Worm (Caenorhabditis elegans) whole organism, L4 larva: ENCODE data around the gene pfk-1.1.
A peak's percentile ranks its signal among the peaks of the same experiment; 100 is the strongest.

Experiments
- T26A8.4 ChIP-seq: fragments of 200-800 bp; sonication (Bioruptor generic); IDR thresholded peaks from 2 replicates; pipeline ENCODE4 v1.3.6; 2022; ENCODE audit warnings: missing genetic modification characterization, missing compliant biosample characterization
- Y105C5A.15 ChIP-seq: fragments of 200-800 bp; sonication (Bioruptor generic); IDR thresholded peaks from 2 replicates; pipeline ENCODE4 v1.3.6; 2022; ENCODE audit warnings: missing genetic modification characterization, missing compliant biosample characterization
- Y75B8A.6 ChIP-seq: fragments of 200-800 bp; sonication (Bioruptor generic); IDR thresholded peaks from 2 replicates; pipeline ENCODE4 v1.3.6; 2022; ENCODE audit warnings: missing genetic modification reagents, missing genetic modification characterization, missing compliant biosample characterization
- ZK546.5 ChIP-seq, 2 experiments: sonication (generic microtip); optimal IDR thresholded peaks; 2 replicates each; lab custom pipeline; 2017; ENCODE audit warnings: missing biosample characterization in 2 of 2, missing genetic modification characterization in 2 of 2
- aha-1 ChIP-seq: fragments of 150-350 bp; peaks from one replicate; lab custom pipeline; 2014; ENCODE audit warnings: missing biosample characterization, missing genetic modification characterization
- ama-1 ChIP-seq: fragments of 150-350 bp; optimal IDR thresholded peaks from 2 replicates; lab custom pipeline; 2014; ENCODE audit warnings: inconsistent platforms, mixed read lengths
- ces-1 ChIP-seq: fragments of 150-350 bp; sonication (generic microtip); optimal IDR thresholded peaks from 4 replicates; lab custom pipeline; 2014; ENCODE audit warnings: missing biosample characterization, missing genetic modification reagents, missing genetic modification characterization
- cey-2 ChIP-seq: sonication (generic microtip); optimal IDR thresholded peaks from 3 replicates; lab custom pipeline; 2017; ENCODE audit warnings: missing genetic modification characterization, mild to moderate bottlenecking, missing compliant biosample characterization, antibody characterized with exemption, borderline replicate concordance; ENCODE audit not compliant: insufficient read depth
- ctbp-1 ChIP-seq: fragments of 200-800 bp; sonication (Bioruptor generic); IDR thresholded peaks from 2 replicates; pipeline ENCODE4 v1.3.6; 2022; ENCODE audit warnings: missing genetic modification reagents, missing genetic modification characterization, missing compliant biosample characterization
- daf-12 ChIP-seq: fragments of 150-350 bp; optimal IDR thresholded peaks from 2 replicates; lab custom pipeline; 2014; ENCODE audit warnings: missing biosample characterization, missing genetic modification reagents, missing genetic modification characterization
- daf-16 ChIP-seq, 3 experiments: sonication (generic microtip); optimal IDR thresholded peaks; 2 replicates each; lab custom pipeline; 2016 to 2017; ENCODE audit warnings: missing genetic modification characterization in 3 of 3, missing genetic modification reagents in 3 of 3, mild to moderate bottlenecking in 2 of 3, missing compliant biosample characterization in 2 of 3, missing biosample characterization in 1 of 3, moderate library complexity in 1 of 3
- dmd-6 ChIP-seq: fragments of 200-800 bp; sonication (Bioruptor generic); IDR thresholded peaks from 2 replicates; pipeline ENCODE4 v1.3.6; 2022; ENCODE audit warnings: missing genetic modification reagents, missing genetic modification characterization, missing compliant biosample characterization
- dmd-9 ChIP-seq: fragments of 200-800 bp; sonication (Bioruptor generic); IDR thresholded peaks from 2 replicates; pipeline ENCODE4 v1.3.6; 2022; ENCODE audit warnings: missing genetic modification reagents, missing genetic modification characterization, missing compliant biosample characterization
- duxl-1 ChIP-seq: sonication (generic microtip); optimal IDR thresholded peaks from 2 replicates; lab custom pipeline; 2016; ENCODE audit warnings: mild to moderate bottlenecking, missing genetic modification characterization, moderate library complexity, missing compliant biosample characterization; ENCODE audit not compliant: poor library complexity
- dve-1 ChIP-seq: sonication (generic microtip); optimal IDR thresholded peaks from 2 replicates; lab custom pipeline; 2017; ENCODE audit warnings: antibody characterized with exemption, mild to moderate bottlenecking, missing genetic modification characterization, missing compliant biosample characterization; ENCODE audit not compliant: insufficient read depth
- gei-8 ChIP-seq: fragments of 200-800 bp; sonication (Bioruptor generic); optimal IDR thresholded peaks from 2 replicates; lab custom pipeline; 2018; ENCODE audit warnings: mild to moderate bottlenecking, missing genetic modification characterization, missing compliant biosample characterization
- hlh-11 ChIP-seq: fragments of 200-800 bp; sonication (Bioruptor generic); optimal IDR thresholded peaks from 2 replicates; lab custom pipeline; 2018; ENCODE audit warnings: mild to moderate bottlenecking, missing genetic modification characterization, missing compliant biosample characterization
- hlh-30 ChIP-seq: sonication (generic microtip); optimal IDR thresholded peaks from 2 replicates; lab custom pipeline; 2017; ENCODE audit warnings: antibody characterized with exemption, mild to moderate bottlenecking, missing genetic modification characterization, missing compliant biosample characterization; ENCODE audit not compliant: insufficient read depth
- jun-1 ChIP-seq: fragments of 150-350 bp; optimal IDR thresholded peaks from 2 replicates; lab custom pipeline; 2014; ENCODE audit warnings: missing biosample characterization, missing genetic modification reagents, missing genetic modification characterization
- lsy-2 ChIP-seq, 2 experiments: fragments of 150-350 bp in 1 of 2; sonication (generic microtip) in 1 of 2; optimal IDR thresholded peaks; 2 replicates each; lab custom pipeline; 2014 to 2017; ENCODE audit warnings: missing biosample characterization in 2 of 2, missing genetic modification characterization in 2 of 2
- mdl-1 ChIP-seq, 2 experiments: fragments of 150-350 bp in 1 of 2; sonication (generic microtip) in 1 of 2; optimal IDR thresholded peaks; 2 replicates each; lab custom pipeline; 2014 to 2017; ENCODE audit warnings: missing biosample characterization in 2 of 2, missing genetic modification characterization in 2 of 2
- mep-1 ChIP-seq: fragments of 150-350 bp; sonication (generic microtip); optimal IDR thresholded peaks from 3 replicates; lab custom pipeline; 2014; ENCODE audit warnings: missing biosample characterization, missing genetic modification characterization
- mes-2 ChIP-seq: sonication (generic microtip); optimal IDR thresholded peaks from 2 replicates; lab custom pipeline; 2016; ENCODE audit warnings: missing genotype, mild to moderate bottlenecking, missing genetic modification characterization, missing compliant biosample characterization; ENCODE audit not compliant: poor library complexity, severe bottlenecking
- mxl-3 ChIP-seq: fragments of 200-800 bp; sonication (Bioruptor generic); optimal IDR thresholded peaks from 2 replicates; lab custom pipeline; 2018; ENCODE audit warnings: mild to moderate bottlenecking, missing genetic modification characterization, missing compliant biosample characterization
- nhr-102 ChIP-seq: sonication (generic microtip); optimal IDR thresholded peaks from 2 replicates; lab custom pipeline; 2016; ENCODE audit warnings: mild to moderate bottlenecking, missing genetic modification characterization, moderate library complexity, missing compliant biosample characterization
- nhr-237 ChIP-seq: sonication (generic microtip); optimal IDR thresholded peaks from 2 replicates; lab custom pipeline; 2017; ENCODE audit warnings: missing biosample characterization, missing genetic modification characterization
- nhr-25 ChIP-seq: sonication (generic microtip); optimal IDR thresholded peaks from 2 replicates; lab custom pipeline; 2017; ENCODE audit warnings: missing genetic modification characterization, mild to moderate bottlenecking, missing compliant biosample characterization, antibody characterized with exemption, moderate library complexity, borderline replicate concordance; ENCODE audit not compliant: insufficient read depth
- nhr-28 ChIP-seq: fragments of 150-350 bp; optimal IDR thresholded peaks from 2 replicates; lab custom pipeline; 2014; ENCODE audit warnings: missing biosample characterization, missing genetic modification characterization
- nhr-48 ChIP-seq: sonication (generic microtip); optimal IDR thresholded peaks from 2 replicates; lab custom pipeline; 2016; ENCODE audit warnings: mild to moderate bottlenecking, missing genetic modification characterization, missing compliant biosample characterization
- php-3 ChIP-seq: fragments of 200-800 bp; sonication (Bioruptor generic); IDR thresholded peaks from 2 replicates; pipeline ENCODE4 v1.3.6; 2022; ENCODE audit warnings: missing genetic modification reagents, missing genetic modification characterization, missing compliant biosample characterization
- rbr-2 ChIP-seq: sonication (generic microtip); optimal IDR thresholded peaks from 2 replicates; lab custom pipeline; 2016; ENCODE audit warnings: missing genotype, missing genetic modification characterization, missing compliant biosample characterization
- set-16 ChIP-seq: fragments of 200-800 bp; sonication (Bioruptor generic); IDR thresholded peaks from 2 replicates; pipeline ENCODE4 v1.3.6; 2022; ENCODE audit warnings: missing genetic modification reagents, missing genetic modification characterization, missing compliant biosample characterization
- snpc-1.2 ChIP-seq: fragments of 200-800 bp; sonication (Bioruptor generic); IDR thresholded peaks from 2 replicates; pipeline ENCODE4 v1.3.6; 2022; ENCODE audit warnings: missing genetic modification reagents, missing genetic modification characterization, missing compliant biosample characterization
- snpc-4 ChIP-seq: fragments of 150-350 bp; optimal IDR thresholded peaks from 2 replicates; lab custom pipeline; 2014; ENCODE audit warnings: missing biosample characterization, missing genetic modification characterization
- spr-1 ChIP-seq: sonication (generic microtip); optimal IDR thresholded peaks from 2 replicates; lab custom pipeline; 2016; ENCODE audit warnings: mild to moderate bottlenecking, missing genetic modification characterization, missing compliant biosample characterization
- unc-130 ChIP-seq: sonication (generic microtip); optimal IDR thresholded peaks from 2 replicates; lab custom pipeline; 2016; ENCODE audit warnings: missing genetic modification reagents, missing genetic modification characterization, missing compliant biosample characterization
- unc-62 ChIP-seq, 3 experiments: fragments of 150-350 bp in 1 of 3; sonication (generic microtip); optimal IDR thresholded peaks in 2 of 3; peaks in 1 of 3; 1 replicate in 1 of 3; 2 replicates in 2 of 3; lab custom pipeline; 2014 to 2017; ENCODE audit warnings: missing biosample characterization in 3 of 3, missing genetic modification characterization in 3 of 3, missing genetic modification reagents in 3 of 3, missing genotype in 1 of 3

Gene pfk-1.1

ce11 chrX:2940572-2940971 lies at the start of gene pfk-1.1:
TSS of gene pfk-1.1 (plus strand) at chrX:2940872.
- TF ChIP-seq php-3 (GFP tag; lab: Robert Waterston, UW) (no peak), duxl-1 (tag; lab: Kevin White, UChicago) (no peak), T26A8.4 (GFP tag; lab: Robert Waterston, UW) (no peak), ZK546.5 (tag; optimal IDR thresholded peaks at IDR 0.05; lab: Kevin White, UChicago) (no peak), daf-16 (GFP tag; optimal IDR thresholded peaks at IDR 0.05; lab: Kevin White, UChicago) (no peak), daf-16 (tag; optimal IDR thresholded peaks at IDR 0.05; lab: Kevin White, UChicago) (no peak), dmd-9 (GFP tag; lab: Robert Waterston, UW) (no peak), set-16 (GFP tag; lab: Robert Waterston, UW) (no peak), Y75B8A.6 (no peak), ces-1 (GFP tag; lab: Kevin White, UChicago) (no peak), snpc-4 (tag; lab: Kevin White, UChicago) (no peak)

DNA sequence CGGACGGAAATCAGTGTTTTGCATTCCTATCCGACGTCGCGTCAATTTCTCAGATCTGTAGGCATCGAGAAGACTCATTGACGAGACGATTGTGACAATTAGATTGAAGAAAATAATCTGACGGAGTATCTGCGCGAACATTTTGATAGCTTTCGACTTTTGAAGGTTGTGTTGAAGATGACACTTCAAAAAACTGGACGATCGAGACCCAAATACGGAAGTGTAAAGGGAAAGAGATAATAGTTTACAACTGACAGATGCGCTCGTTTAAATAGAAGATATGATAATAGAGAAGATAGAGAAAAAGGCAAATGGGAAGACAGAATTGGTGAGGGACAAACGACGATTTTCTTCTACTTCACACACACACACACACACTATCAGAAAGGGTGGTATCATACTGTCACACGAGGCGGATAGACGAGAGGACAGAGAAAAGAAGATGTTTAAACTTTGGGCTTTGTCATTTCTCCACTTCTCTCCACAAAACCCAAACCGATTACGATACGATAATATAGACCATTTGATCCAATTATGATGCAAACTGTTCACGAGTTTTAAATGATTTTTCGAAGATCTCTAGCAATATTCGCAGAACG lies 49.4 kb upstream of the pfk-1.1 start, which contains the start of gene B0410.3:
TSS of gene B0410.3 (minus strand) at position 351 of the 599 bp plus-strand sequence.
- peak; percentile 17 for TF ChIP-seq gei-8 (GFP tag; lab: Kevin White, UChicago)
- peak; percentile 43 for TF ChIP-seq rbr-2 (tag; lab: Kevin White, UChicago)
- TF ChIP-seq unc-130 (GFP tag; lab: Kevin White, UChicago) = no peak
- peak; percentile 70 for TF ChIP-seq dve-1
- TF ChIP-seq dmd-6 = 0 out of 2 replicates have a peak, but pooled peaks have one; percentile 21
- TF ChIP-seq aha-1 = peak; percentile 95
- TF ChIP-seq nhr-48 (tag; lab: Kevin White, UChicago) = peak; percentile 77
- TF ChIP-seq lsy-2 (tag; optimal IDR thresholded peaks at IDR 0.05; lab: Kevin White, UChicago) = peak in 1 of 2 experiments; percentile 36
- TF ChIP-seq cey-2 (tag; lab: Kevin White, UChicago) = peak; percentile 59
- TF ChIP-seq ctbp-1 = no peak
- TF ChIP-seq nhr-237 = peak; percentile 30
- peak; percentile 19 for TF ChIP-seq spr-1
- TF ChIP-seq snpc-1.2 (GFP tag; lab: Robert Waterston, UW) = no peak
- no peak for TF ChIP-seq jun-1
- TF ChIP-seq unc-62 (GFP tag; optimal IDR thresholded peaks at IDR 0.05 in 1 of 2; lab: Kevin White, UChicago) = peak in 1 of 2 experiments; percentile 81
- no peak for TF ChIP-seq unc-62 (tag; optimal IDR thresholded peaks at IDR 0.05; lab: Kevin White, UChicago)
- peak; percentile 74 for TF ChIP-seq hlh-30 (tag; lab: Kevin White, UChicago)
- no peak for TF ChIP-seq nhr-102
- TF ChIP-seq Y105C5A.15 (GFP tag; lab: Robert Waterston, UW) = no peak
- TF ChIP-seq mdl-1 (tag; optimal IDR thresholded peaks at IDR 0.05; lab: Kevin White, UChicago) = peak; percentile 56 to 84
- TF ChIP-seq ama-1 (lab: Kevin White, UChicago) = peak; percentile 89
- TF ChIP-seq daf-12 = no peak
- TF ChIP-seq mes-2 (tag; lab: Kevin White, UChicago) = peak; percentile 5
- peak; percentile 21 for TF ChIP-seq mep-1
- TF ChIP-seq nhr-25 = peak; percentile 83
- TF ChIP-seq hlh-11 (tag; lab: Kevin White, UChicago) = peak; percentile 74
- TF ChIP-seq mxl-3 (GFP tag; lab: Kevin White, UChicago) = peak; percentile 83
- TF ChIP-seq nhr-28 = peak; percentile 86
